Worm (Caenorhabditis elegans): ENCODE results near the gene paqr-2.

- TF ChIP-seq mep-1 (tag; optimal IDR thresholded peaks at IDR 0.05) (peak; percentile 35), aly-2 (tag; optimal IDR thresholded peaks at IDR 0.05) (no peak), gei-8 (GFP tag; optimal IDR thresholded peaks at IDR 0.05) (no peak), unc-130 (GFP tag; optimal IDR thresholded peaks at IDR 0.05) (no peak), lin-15B (tag; optimal IDR thresholded peaks at IDR 0.05) (no peak), ces-1 (GFP tag; optimal IDR thresholded peaks at IDR 0.05) (no peak)
These were observed at the start of gene paqr-2 for ce11 chrIII:5379879-5380331.

All from whole organism, L4 larva.